Worm (Caenorhabditis elegans) whole organism, L4/young adult: ENCODE measurements around the gene F42A10.5.

Experiments used
- W03F9.2 ChIP-seq: fragments of 150-350 bp; optimal IDR thresholded peaks from 2 replicates; lab custom pipeline; 2014; ENCODE audit warnings: missing biosample characterization, missing genetic modification characterization
- dao-5 ChIP-seq: sonication (generic microtip); optimal IDR thresholded peaks from 2 replicates; lab custom pipeline; 2016; ENCODE audit warnings: missing genotype, missing genetic modification characterization, moderate library complexity, missing compliant biosample characterization

ce11 chrIII:6215476-6215875, 42.2 kb upstream of the F42A10.5 start, which contains the start of gene C23G10.11:
- TF ChIP-seq dao-5 (no peak), W03F9.2 (tag; lab: Kevin White, UChicago) (no peak)
